Worm (Caenorhabditis elegans) whole organism, L3 larva: ENCODE results near the gene nos-1.
A peak's percentile ranks its signal among the peaks of the same experiment; 100 is the strongest.

Source experiments
- R02D3.7 ChIP-seq: fragments of 150-350 bp; optimal IDR thresholded peaks from 2 replicates; lab custom pipeline; 2014; ENCODE audit warnings: missing biosample characterization, missing genetic modification characterization
- ZK546.5 ChIP-seq: sonication (generic microtip); optimal IDR thresholded peaks from 2 replicates; lab custom pipeline; 2017; ENCODE audit warnings: missing biosample characterization, missing genetic modification characterization
- ama-1 ChIP-seq: fragments of 150-350 bp; optimal IDR thresholded peaks from 2 replicates; lab custom pipeline; 2018
- ceh-16 ChIP-seq: sonication (generic microtip); optimal IDR thresholded peaks from 2 replicates; lab custom pipeline; 2017; ENCODE audit warnings: missing biosample characterization, missing genetic modification characterization
- ceh-82 ChIP-seq: fragments of 150-350 bp; optimal IDR thresholded peaks from 2 replicates; lab custom pipeline; 2014; ENCODE audit warnings: missing biosample characterization, missing genetic modification characterization
- ceh-9 ChIP-seq: sonication (generic microtip); optimal IDR thresholded peaks from 2 replicates; lab custom pipeline; 2018; ENCODE audit warnings: missing biosample characterization, missing genetic modification characterization
- daf-12 ChIP-seq: fragments of 150-350 bp; optimal IDR thresholded peaks from 2 replicates; lab custom pipeline; 2014; ENCODE audit warnings: missing biosample characterization, missing genetic modification reagents, missing genetic modification characterization
- egl-27 ChIP-seq: sonication (generic microtip); optimal IDR thresholded peaks from 4 replicates; lab custom pipeline; 2017; ENCODE audit warnings: missing biosample characterization, missing genetic modification reagents, missing genetic modification characterization
- egl-5 ChIP-seq: fragments of 150-350 bp; optimal IDR thresholded peaks from 2 replicates; lab custom pipeline; 2017; ENCODE audit warnings: missing biosample characterization, missing genetic modification reagents, missing genetic modification characterization, inconsistent platforms
- elt-1 ChIP-seq: fragments of 150-350 bp; optimal IDR thresholded peaks from 2 replicates; lab custom pipeline; 2014; ENCODE audit warnings: missing biosample characterization, missing genetic modification characterization
- elt-2 ChIP-seq: sonication (generic microtip); optimal IDR thresholded peaks from 2 replicates; lab custom pipeline; 2016; ENCODE audit warnings: missing genetic modification reagents, mild to moderate bottlenecking, missing genetic modification characterization, missing compliant biosample characterization
- elt-3 ChIP-seq, 3 experiments: fragments of 150-350 bp in 1 of 3; sonication (generic microtip) in 2 of 3; optimal IDR thresholded peaks; 2 replicates in 2 of 3; 4 replicates in 1 of 3; lab custom pipeline; 2014 to 2017; ENCODE audit warnings: missing biosample characterization in 3 of 3, missing genetic modification characterization in 3 of 3
- eor-1 ChIP-seq, 2 experiments: fragments of 150-350 bp; optimal IDR thresholded peaks; 2 replicates each; lab custom pipeline; 2014 to 2018; ENCODE audit warnings: missing biosample characterization in 2 of 2, missing genetic modification characterization in 2 of 2
- fkh-10 ChIP-seq: sonication (generic microtip); optimal IDR thresholded peaks from 2 replicates; lab custom pipeline; 2017; ENCODE audit warnings: missing biosample characterization, missing genetic modification reagents, missing genetic modification characterization
- fkh-2 ChIP-seq: fragments of 150-350 bp; optimal IDR thresholded peaks from 2 replicates; lab custom pipeline; 2014; ENCODE audit warnings: missing biosample characterization, missing genetic modification reagents, missing genetic modification characterization
- fos-1 ChIP-seq: fragments of 150-350 bp; optimal IDR thresholded peaks from 2 replicates; lab custom pipeline; 2014; ENCODE audit warnings: missing biosample characterization, missing genetic modification characterization
- hmg-11 ChIP-seq: sonication (generic microtip); optimal IDR thresholded peaks from 2 replicates; lab custom pipeline; 2016; ENCODE audit warnings: missing genetic modification characterization, missing compliant biosample characterization
- lin-15B ChIP-seq: fragments of 150-350 bp; optimal IDR thresholded peaks from 2 replicates; lab custom pipeline; 2014; ENCODE audit warnings: missing biosample characterization, missing genetic modification characterization
- lin-39 ChIP-seq: fragments of 150-350 bp; optimal IDR thresholded peaks from 2 replicates; lab custom pipeline; 2018; ENCODE audit warnings: missing biosample characterization, missing genetic modification reagents, missing genetic modification characterization
- lsy-12 ChIP-seq: sonication (generic microtip); optimal IDR thresholded peaks from 2 replicates; lab custom pipeline; 2016; ENCODE audit warnings: mild to moderate bottlenecking, missing genetic modification characterization, missing compliant biosample characterization
- mdl-1 ChIP-seq: fragments of 150-350 bp; optimal IDR thresholded peaks from 2 replicates; lab custom pipeline; 2014; ENCODE audit warnings: missing biosample characterization, missing genetic modification characterization
- mml-1 ChIP-seq: fragments of 150-350 bp; sonication (generic microtip); optimal IDR thresholded peaks from 3 replicates; lab custom pipeline; 2014; ENCODE audit warnings: missing biosample characterization, missing genetic modification characterization
- nfya-1 ChIP-seq: sonication (generic microtip); optimal IDR thresholded peaks from 2 replicates; lab custom pipeline; 2017; ENCODE audit warnings: missing genetic modification characterization, mild to moderate bottlenecking, missing compliant biosample characterization, antibody characterized with exemption, moderate library complexity; ENCODE audit not compliant: insufficient read depth
- nhr-11 ChIP-seq: fragments of 150-350 bp; optimal IDR thresholded peaks from 2 replicates; lab custom pipeline; 2014; ENCODE audit warnings: missing biosample characterization, missing genetic modification characterization
- nhr-12 ChIP-seq: fragments of 150-350 bp; optimal IDR thresholded peaks from 2 replicates; lab custom pipeline; 2014; ENCODE audit warnings: missing biosample characterization, missing genetic modification characterization
- nhr-25 ChIP-seq: sonication (generic microtip); optimal IDR thresholded peaks from 2 replicates; lab custom pipeline; 2017; ENCODE audit warnings: missing biosample characterization, missing genetic modification characterization
- nhr-28 ChIP-seq: fragments of 150-350 bp; optimal IDR thresholded peaks from 2 replicates; lab custom pipeline; 2014; ENCODE audit warnings: missing biosample characterization, missing genetic modification characterization
- nhr-43 ChIP-seq: sonication (generic microtip); optimal IDR thresholded peaks from 2 replicates; lab custom pipeline; 2016; ENCODE audit warnings: mild to moderate bottlenecking, missing genetic modification characterization, missing compliant biosample characterization; ENCODE audit not compliant: poor library complexity, severe bottlenecking
- nhr-67 ChIP-seq: fragments of 150-350 bp; optimal IDR thresholded peaks from 2 replicates; lab custom pipeline; 2014; ENCODE audit warnings: missing biosample characterization, missing genetic modification characterization
- nhr-76 ChIP-seq: fragments of 150-350 bp; sonication (generic microtip); optimal IDR thresholded peaks from 5 replicates; lab custom pipeline; 2014; ENCODE audit warnings: missing biosample characterization, missing genetic modification characterization
- nhr-77 ChIP-seq: fragments of 150-350 bp; optimal IDR thresholded peaks from 2 replicates; lab custom pipeline; 2014; ENCODE audit warnings: missing biosample characterization, missing genetic modification characterization
- pha-4 ChIP-seq: fragments of 150-350 bp; optimal IDR thresholded peaks from 2 replicates; lab custom pipeline; 2014; ENCODE audit warnings: missing biosample characterization, missing genetic modification reagents, missing genetic modification characterization
- pqm-1 ChIP-seq: fragments of 150-350 bp; optimal IDR thresholded peaks from 2 replicates; lab custom pipeline; 2017; ENCODE audit warnings: missing biosample characterization, missing genetic modification characterization, inconsistent platforms
- sea-2 ChIP-seq: fragments of 150-350 bp; sonication (generic microtip); optimal IDR thresholded peaks from 4 replicates; lab custom pipeline; 2014; ENCODE audit warnings: missing biosample characterization, missing genetic modification reagents, missing genetic modification characterization
- skn-1 ChIP-seq: fragments of 150-350 bp; optimal IDR thresholded peaks from 2 replicates; lab custom pipeline; 2014; ENCODE audit warnings: missing biosample characterization, missing genetic modification characterization
- unc-39 ChIP-seq: sonication (generic microtip); optimal IDR thresholded peaks from 4 replicates; lab custom pipeline; 2017; ENCODE audit warnings: missing biosample characterization, missing genetic modification characterization
- unc-62 ChIP-seq: fragments of 150-350 bp; sonication (generic microtip); optimal IDR thresholded peaks from 4 replicates; lab custom pipeline; 2014; ENCODE audit warnings: missing biosample characterization, missing genetic modification reagents, missing genetic modification characterization
- zag-1 ChIP-seq: fragments of 150-350 bp; optimal IDR thresholded peaks from 2 replicates; lab custom pipeline; 2014; ENCODE audit warnings: missing biosample characterization, missing genetic modification characterization
- ztf-11 ChIP-seq: fragments of 150-350 bp; optimal IDR thresholded peaks from 2 replicates; lab custom pipeline; 2014; ENCODE audit warnings: missing biosample characterization, missing genetic modification characterization
- ztf-4 ChIP-seq: fragments of 150-350 bp; optimal IDR thresholded peaks from 2 replicates; lab custom pipeline; 2014; ENCODE audit warnings: missing biosample characterization, missing genetic modification characterization

The nos-1 gene

DNA sequence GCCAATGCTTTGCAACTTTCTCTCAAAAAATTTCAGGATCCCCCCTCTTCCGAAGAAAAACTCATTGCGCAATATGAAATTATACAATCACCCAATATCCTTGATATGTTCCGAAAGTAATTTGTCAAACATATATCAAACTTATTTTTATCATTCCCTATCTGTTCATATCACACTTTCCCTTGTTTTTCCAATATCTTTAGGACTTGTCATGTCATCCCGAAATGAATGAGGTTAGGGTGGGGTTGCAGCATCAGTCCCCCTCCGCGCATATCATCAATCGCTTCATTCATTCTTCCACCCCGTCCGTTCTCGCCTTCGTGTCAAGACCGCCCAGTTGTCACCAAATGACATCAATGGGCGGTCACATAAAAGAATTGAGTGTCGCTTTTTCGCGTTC is 6.7 kb upstream of the nos-1 start:
- TF ChIP-seq nhr-67 (tag; lab: Kevin White, UChicago), result no peak
- no peak for TF ChIP-seq skn-1 (tag; lab: Kevin White, UChicago)
- no peak for TF ChIP-seq ztf-4 (tag; lab: Kevin White, UChicago)
- no peak for TF ChIP-seq ceh-82 (tag; lab: Kevin White, UChicago)
- no peak for TF ChIP-seq egl-27
- no peak for TF ChIP-seq daf-12 (tag; lab: Kevin White, UChicago)
- TF ChIP-seq ztf-11 (tag; lab: Kevin White, UChicago), result no peak
- TF ChIP-seq nhr-77 (tag; lab: Kevin White, UChicago), result no peak
- TF ChIP-seq ceh-16 (tag; lab: Kevin White, UChicago), result no peak
- no peak for TF ChIP-seq sea-2 (GFP tag; lab: Kevin White, UChicago)
- no peak for TF ChIP-seq mml-1
- no peak for TF ChIP-seq pqm-1 (tag; lab: Kevin White, UChicago)
- TF ChIP-seq nhr-43 (tag; lab: Kevin White, UChicago), result no peak
- TF ChIP-seq nhr-28 (tag; lab: Kevin White, UChicago), result no peak
- no peak for TF ChIP-seq ama-1 (lab: Kevin White, UChicago)
- TF ChIP-seq eor-1 (tag; optimal IDR thresholded peaks at IDR 0.05; lab: Kevin White, UChicago), result no peak
- no peak for TF ChIP-seq unc-39
- TF ChIP-seq lin-39 (tag; lab: Kevin White, UChicago), result no peak
- no peak for TF ChIP-seq hmg-11 (tag; lab: Kevin White, UChicago)

DNA sequence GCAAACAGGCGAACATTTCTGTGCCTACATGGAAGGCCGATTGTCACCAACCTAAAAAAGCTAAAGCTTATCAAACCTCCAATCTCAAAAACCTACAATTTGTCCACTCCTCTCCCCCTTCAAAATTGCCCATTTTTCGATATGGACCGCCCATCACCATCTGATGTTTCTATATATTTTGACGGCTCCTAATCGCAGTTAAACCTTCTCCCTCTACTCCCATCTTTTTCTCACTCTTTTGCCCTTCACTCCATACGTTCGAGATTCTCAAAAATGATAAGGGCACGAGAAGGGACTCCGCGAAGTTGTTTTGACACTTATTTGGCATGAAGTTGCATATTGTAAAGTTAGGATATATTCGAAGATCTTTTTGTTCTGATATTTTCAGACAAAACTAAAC is 6.2 kb upstream of the nos-1 start:
- peak; percentile 16 for TF ChIP-seq unc-62 (GFP tag; lab: Kevin White, UChicago)
- TF ChIP-seq lin-39 (tag; lab: Kevin White, UChicago), result peak; percentile 51
- TF ChIP-seq nhr-12 (tag; lab: Kevin White, UChicago), result no peak
- TF ChIP-seq elt-1 (tag; lab: Kevin White, UChicago), result peak; percentile 90
- no peak for TF ChIP-seq daf-12 (tag; lab: Kevin White, UChicago)
- no peak for TF ChIP-seq nhr-67 (tag; lab: Kevin White, UChicago)
- no peak for TF ChIP-seq fkh-2 (tag; lab: Kevin White, UChicago)
- TF ChIP-seq hmg-11 (tag; lab: Kevin White, UChicago), result no peak

DNA sequence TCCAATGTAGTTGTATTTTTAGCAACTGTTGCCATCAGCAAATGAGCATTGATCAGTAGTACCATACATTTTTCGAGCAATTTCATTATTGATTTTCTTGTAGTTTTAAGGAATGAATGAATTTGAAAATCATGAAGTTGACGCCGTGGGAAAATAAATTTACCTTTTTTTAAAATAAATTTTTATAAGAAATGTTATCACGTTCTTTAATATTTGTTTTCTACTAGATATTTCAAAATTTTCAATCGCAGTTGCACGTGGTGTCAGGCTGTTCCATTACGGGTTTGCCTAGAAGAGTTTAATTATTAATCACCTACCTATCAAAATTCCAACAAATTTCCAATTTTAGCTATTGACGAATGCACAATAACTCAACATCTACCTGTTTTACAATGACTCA is 3.8 kb upstream of the nos-1 start, which contains the start of gene R03D7.8:
Gene R03D7.8, minus strand, starts transcription at position 101 of the 400 bp plus-strand sequence.
- TF ChIP-seq fkh-10 (GFP tag; lab: Kevin White, UChicago) (no peak), hmg-11 (tag; lab: Kevin White, UChicago) (no peak), R02D3.7 (tag; lab: Kevin White, UChicago) (no peak), elt-3 (tag; optimal IDR thresholded peaks at IDR 0.05; lab: Kevin White, UChicago) (no peak), pha-4 (tag; lab: Kevin White, UChicago) (no peak), elt-2 (no peak), egl-5 (no peak), nhr-67 (tag; lab: Kevin White, UChicago) (no peak), ceh-16 (tag; lab: Kevin White, UChicago) (no peak), nhr-76 (tag; lab: Kevin White, UChicago) (no peak), ceh-9 (tag; lab: Kevin White, UChicago) (no peak), fos-1 (tag; lab: Kevin White, UChicago) (no peak), lin-39 (tag; lab: Kevin White, UChicago) (no peak), skn-1 (tag; lab: Kevin White, UChicago) (no peak), nfya-1 (tag; lab: Kevin White, UChicago) (no peak), daf-12 (tag; lab: Kevin White, UChicago) (no peak), ceh-82 (tag; lab: Kevin White, UChicago) (no peak), nhr-11 (tag; lab: Kevin White, UChicago) (no peak), mdl-1 (no peak), nhr-25 (tag; lab: Kevin White, UChicago) (no peak)

DNA sequence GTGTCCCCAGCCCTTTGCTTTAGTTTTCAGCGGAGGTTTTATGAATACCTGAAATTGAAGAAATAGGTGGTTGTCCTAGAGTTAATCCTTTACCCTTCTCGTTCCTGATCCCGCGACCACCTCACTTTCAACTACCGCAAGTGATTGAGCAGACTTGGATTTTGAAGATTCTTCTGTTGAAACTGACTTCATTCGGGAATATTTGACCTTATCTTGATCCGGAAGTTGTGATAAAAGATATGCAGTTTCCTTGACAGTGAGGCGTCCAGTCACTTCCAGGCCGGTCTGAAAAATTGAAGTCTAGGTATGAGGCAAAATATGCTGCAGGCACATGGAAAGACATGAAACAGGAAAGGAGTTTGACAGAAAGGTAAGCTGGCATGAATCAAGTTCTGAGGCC is 2.1 kb upstream of the nos-1 start:
- TF ChIP-seq elt-1 (tag; lab: Kevin White, UChicago) (no peak), skn-1 (tag; lab: Kevin White, UChicago) (no peak), nhr-43 (tag; lab: Kevin White, UChicago) (no peak), ceh-82 (tag; lab: Kevin White, UChicago) (no peak), nhr-25 (tag; lab: Kevin White, UChicago) (no peak), unc-62 (GFP tag; lab: Kevin White, UChicago) (no peak), eor-1 (tag; optimal IDR thresholded peaks at IDR 0.05; lab: Kevin White, UChicago) (no peak), lsy-12 (tag; lab: Kevin White, UChicago) (no peak), fkh-10 (GFP tag; lab: Kevin White, UChicago) (no peak), nhr-12 (tag; lab: Kevin White, UChicago) (no peak), lin-39 (tag; lab: Kevin White, UChicago) (no peak), ZK546.5 (no peak), R02D3.7 (tag; lab: Kevin White, UChicago) (no peak), zag-1 (tag; lab: Kevin White, UChicago) (no peak), lin-15B (tag; lab: Kevin White, UChicago) (no peak)
